Worm (Caenorhabditis elegans) whole organism, L4/young adult: ENCODE measurements around the gene gar-1.

Source experiments
- W03F9.2 ChIP-seq: fragments of 150-350 bp; optimal IDR thresholded peaks from 2 replicates; lab custom pipeline; 2014; ENCODE audit warnings: missing biosample characterization, missing genetic modification characterization
- dao-5 ChIP-seq: sonication (generic microtip); optimal IDR thresholded peaks from 2 replicates; lab custom pipeline; 2016; ENCODE audit warnings: missing genotype, missing genetic modification characterization, moderate library complexity, missing compliant biosample characterization
- him-1 ChIP-seq: sonication (generic microtip); optimal IDR thresholded peaks from 2 replicates; lab custom pipeline; 2016; ENCODE audit warnings: missing genotype, missing genetic modification reagents, missing genetic modification characterization, missing compliant biosample characterization

The gar-1 gene

ce11 chrX:6484780-6485179 lies at the start of gene gar-1:
Gene gar-1, minus strand, starts transcription at chrX:6484880.
- no peak for TF ChIP-seq him-1 (tag; lab: Kevin White, UChicago)
- TF ChIP-seq dao-5 (tag; lab: Kevin White, UChicago): no peak
- TF ChIP-seq W03F9.2 (tag; lab: Kevin White, UChicago): no peak

ce11 chrX:6533038-6533437 lies 48.4 kb upstream of the gar-1 start:
- TF ChIP-seq W03F9.2 (tag; lab: Kevin White, UChicago) (no peak), him-1 (tag; lab: Kevin White, UChicago) (no peak), dao-5 (tag; lab: Kevin White, UChicago) (no peak)

- TF ChIP-seq dao-5 (tag; lab: Kevin White, UChicago) (no peak), him-1 (tag; lab: Kevin White, UChicago) (no peak), W03F9.2 (tag; lab: Kevin White, UChicago) (no peak)
Observed at ce11 chrX:6531896-6532295, 47.2 kb upstream of the gar-1 start.

ce11 chrX:6530591-6530990 lies 45.9 kb upstream of the gar-1 start:
- TF ChIP-seq him-1 (tag; lab: Kevin White, UChicago): no peak
- TF ChIP-seq W03F9.2 (tag; lab: Kevin White, UChicago): no peak
- no peak for TF ChIP-seq dao-5 (tag; lab: Kevin White, UChicago)

- TF ChIP-seq W03F9.2 (tag; lab: Kevin White, UChicago) (no peak), him-1 (tag; lab: Kevin White, UChicago) (no peak), dao-5 (tag; lab: Kevin White, UChicago) (no peak)
Observed at ce11 chrX:6530046-6530445, 45.4 kb upstream of the gar-1 start, which contains the start of gene ceh-60. Gene ceh-60, minus strand, starts transcription at chrX:6530146.

ce11 chrX:6522634-6523070 lies 38.0 kb upstream of the gar-1 start:
- TF ChIP-seq W03F9.2 (tag; lab: Kevin White, UChicago) (no peak), dao-5 (tag; lab: Kevin White, UChicago) (peak; percentile 44)

- TF ChIP-seq dao-5 (tag; lab: Kevin White, UChicago) (no peak), W03F9.2 (tag; lab: Kevin White, UChicago) (no peak), him-1 (tag; lab: Kevin White, UChicago) (no peak)
Observed at ce11 chrX:6520644-6521043, 36.0 kb upstream of the gar-1 start.

- no peak for TF ChIP-seq dao-5 (tag; lab: Kevin White, UChicago)
- TF ChIP-seq him-1 (tag; lab: Kevin White, UChicago): no peak
- TF ChIP-seq W03F9.2 (tag; lab: Kevin White, UChicago): no peak
Observed at ce11 chrX:6519946-6520345, 35.3 kb upstream of the gar-1 start.

- TF ChIP-seq him-1 (tag; lab: Kevin White, UChicago): no peak
- TF ChIP-seq W03F9.2 (tag; lab: Kevin White, UChicago): no peak
- no peak for TF ChIP-seq dao-5 (tag; lab: Kevin White, UChicago)
Observed at ce11 chrX:6519473-6519872, 34.8 kb upstream of the gar-1 start.

ce11 chrX:6518537-6518936 lies 33.9 kb upstream of the gar-1 start, which contains the start of gene ets-4:
Gene ets-4, plus strand, starts transcription at chrX:6518883.
- TF ChIP-seq W03F9.2 (tag; lab: Kevin White, UChicago) (no peak), him-1 (tag; lab: Kevin White, UChicago) (no peak), dao-5 (tag; lab: Kevin White, UChicago) (no peak)

- TF ChIP-seq dao-5 (tag; lab: Kevin White, UChicago) (no peak), him-1 (tag; lab: Kevin White, UChicago) (no peak), W03F9.2 (tag; lab: Kevin White, UChicago) (no peak)
Observed at ce11 chrX:6517025-6517770, 32.5 kb upstream of the gar-1 start.

- TF ChIP-seq him-1 (tag; lab: Kevin White, UChicago) (no peak), W03F9.2 (tag; lab: Kevin White, UChicago) (no peak), dao-5 (tag; lab: Kevin White, UChicago) (no peak)
Observed at ce11 chrX:6515267-6515666, 30.6 kb upstream of the gar-1 start.

- TF ChIP-seq W03F9.2 (tag; lab: Kevin White, UChicago) (no peak), dao-5 (tag; lab: Kevin White, UChicago) (no peak), him-1 (tag; lab: Kevin White, UChicago) (no peak)
Observed at ce11 chrX:6514466-6514865, 29.8 kb upstream of the gar-1 start.

ce11 chrX:6511985-6512384 lies 27.3 kb upstream of the gar-1 start, which contains the start of gene ttr-35:
Gene ttr-35, plus strand, starts transcription at chrX:6512285.
- no peak for TF ChIP-seq W03F9.2 (tag; lab: Kevin White, UChicago)
- TF ChIP-seq dao-5 (tag; lab: Kevin White, UChicago): no peak
- TF ChIP-seq him-1 (tag; lab: Kevin White, UChicago): no peak
